Fruit fly (Drosophila melanogaster): ENCODE data around the gene Ids.

dm6 chr3L:3415633-3416198, 37.6 kb downstream of the Ids start:
- TF ChIP-seq Hnf4 (GFP tag; optimal IDR thresholded peaks at IDR 0.05) (no peak), jim (GFP tag; optimal IDR thresholded peaks at IDR 0.05) (no peak), h (GFP tag; optimal IDR thresholded peaks at IDR 0.05) (no peak), br (GFP tag; optimal IDR thresholded peaks at IDR 0.05) (no peak), Vsx2 (GFP tag; optimal IDR thresholded peaks at IDR 0.05; ENCODE audit: partially characterized antibody) (no peak), psq (GFP tag; optimal IDR thresholded peaks at IDR 0.05) (no peak), Dif (GFP tag; optimal IDR thresholded peaks at IDR 0.05; ENCODE audit: partially characterized antibody) (no peak), usp (GFP tag; optimal IDR thresholded peaks at IDR 0.05) (no peak)
